Worm (Caenorhabditis elegans) whole organism, L4 larva: ENCODE data around the gene ugt-9.
A peak's percentile ranks its signal among the peaks of the same experiment; 100 is the strongest.

Experiments used
- F10B5.3 ChIP-seq: sonication (generic microtip); optimal IDR thresholded peaks from 2 replicates; lab custom pipeline; 2016; ENCODE audit warnings: mild to moderate bottlenecking, missing genetic modification characterization, missing compliant biosample characterization
- F26F4.8 ChIP-seq: fragments of 200-800 bp; sonication (Bioruptor generic); conservative IDR thresholded peaks from 2 replicates; pipeline ENCODE4 v1.3.6; 2022; ENCODE audit warnings: missing genetic modification characterization, missing compliant biosample characterization
- F37D6.2 ChIP-seq: sonication (generic microtip); optimal IDR thresholded peaks from 2 replicates; lab custom pipeline; 2016; ENCODE audit warnings: mild to moderate bottlenecking, missing genetic modification characterization, missing compliant biosample characterization
- ZK546.5 ChIP-seq, 2 experiments: sonication (generic microtip); optimal IDR thresholded peaks; 2 replicates each; lab custom pipeline; 2017; ENCODE audit warnings: missing biosample characterization in 2 of 2, missing genetic modification characterization in 2 of 2
- aly-2 ChIP-seq: sonication (generic microtip); optimal IDR thresholded peaks from 2 replicates; lab custom pipeline; 2018; ENCODE audit warnings: missing biosample characterization, missing genetic modification characterization
- ama-1 ChIP-seq: fragments of 150-350 bp; optimal IDR thresholded peaks from 2 replicates; lab custom pipeline; 2014; ENCODE audit warnings: inconsistent platforms, mixed read lengths
- arid-1 ChIP-seq: fragments of 200-800 bp; sonication (Bioruptor generic); conservative IDR thresholded peaks from 2 replicates; pipeline ENCODE4 v1.3.6; 2022; ENCODE audit warnings: missing genetic modification reagents, missing genetic modification characterization, missing compliant biosample characterization
- ceh-20 ChIP-seq: fragments of 200-800 bp; sonication (Bioruptor generic); IDR thresholded peaks from 2 replicates; pipeline ENCODE4 v1.3.6; 2022; ENCODE audit warnings: missing genetic modification reagents, missing genetic modification characterization, missing compliant biosample characterization
- ces-1 ChIP-seq: fragments of 150-350 bp; sonication (generic microtip); optimal IDR thresholded peaks from 4 replicates; lab custom pipeline; 2014; ENCODE audit warnings: missing biosample characterization, missing genetic modification reagents, missing genetic modification characterization
- daf-19 ChIP-seq: fragments of 200-800 bp; sonication (Bioruptor generic); conservative IDR thresholded peaks from 2 replicates; pipeline ENCODE4 v1.3.6; 2022; ENCODE audit warnings: missing genetic modification characterization, missing compliant biosample characterization
- dve-1 ChIP-seq: sonication (generic microtip); optimal IDR thresholded peaks from 2 replicates; lab custom pipeline; 2017; ENCODE audit warnings: antibody characterized with exemption, mild to moderate bottlenecking, missing genetic modification characterization, missing compliant biosample characterization; ENCODE audit not compliant: insufficient read depth
- fkh-10 ChIP-seq: fragments of 150-350 bp; optimal IDR thresholded peaks from 2 replicates; lab custom pipeline; 2014; ENCODE audit warnings: missing biosample characterization, missing genetic modification reagents, missing genetic modification characterization
- hif-1 ChIP-seq, 2 experiments: sonication (generic microtip); optimal IDR thresholded peaks; 2 replicates each; lab custom pipeline; 2016 to 2017; ENCODE audit warnings: missing compliant biosample characterization in 2 of 2, missing genetic modification characterization in 2 of 2, missing genetic modification reagents in 2 of 2, missing genotype in 2 of 2, mild to moderate bottlenecking in 1 of 2
- hmg-1.1 ChIP-seq: fragments of 200-800 bp; sonication (Bioruptor generic); IDR thresholded peaks from 2 replicates; pipeline ENCODE4 v1.3.6; 2022; ENCODE audit warnings: missing genetic modification reagents, missing genetic modification characterization, missing compliant biosample characterization
- jun-1 ChIP-seq: fragments of 150-350 bp; optimal IDR thresholded peaks from 2 replicates; lab custom pipeline; 2014; ENCODE audit warnings: missing biosample characterization, missing genetic modification reagents, missing genetic modification characterization
- lin-13 ChIP-seq: fragments of 150-350 bp; optimal IDR thresholded peaks from 2 replicates; lab custom pipeline; 2014; ENCODE audit warnings: missing biosample characterization, missing genetic modification reagents, missing genetic modification characterization
- lin-29 ChIP-seq: fragments of 200-800 bp; sonication (Bioruptor generic); IDR thresholded peaks from 2 replicates; pipeline ENCODE4 v1.3.6; 2022; ENCODE audit warnings: missing genetic modification reagents, missing genetic modification characterization, missing compliant biosample characterization
- lsy-2 ChIP-seq, 2 experiments: fragments of 150-350 bp in 1 of 2; sonication (generic microtip) in 1 of 2; optimal IDR thresholded peaks; 2 replicates each; lab custom pipeline; 2014 to 2017; ENCODE audit warnings: missing biosample characterization in 2 of 2, missing genetic modification characterization in 2 of 2
- nhr-10 ChIP-seq: fragments of 150-350 bp; optimal IDR thresholded peaks from 2 replicates; lab custom pipeline; 2014; ENCODE audit warnings: missing biosample characterization, missing genetic modification characterization
- nhr-102 ChIP-seq: sonication (generic microtip); optimal IDR thresholded peaks from 2 replicates; lab custom pipeline; 2016; ENCODE audit warnings: mild to moderate bottlenecking, missing genetic modification characterization, moderate library complexity, missing compliant biosample characterization
- nhr-48 ChIP-seq: sonication (generic microtip); optimal IDR thresholded peaks from 2 replicates; lab custom pipeline; 2016; ENCODE audit warnings: mild to moderate bottlenecking, missing genetic modification characterization, missing compliant biosample characterization
- nhr-77 ChIP-seq: fragments of 150-350 bp; optimal IDR thresholded peaks from 2 replicates; lab custom pipeline; 2014; ENCODE audit warnings: missing biosample characterization, missing genetic modification characterization
- pqm-1 ChIP-seq: sonication (generic microtip); optimal IDR thresholded peaks from 2 replicates; lab custom pipeline; 2017; ENCODE audit warnings: missing biosample characterization, missing genetic modification characterization
- skn-1 ChIP-seq: fragments of 150-350 bp; optimal IDR thresholded peaks from 2 replicates; lab custom pipeline; 2014; ENCODE audit warnings: missing biosample characterization, missing genetic modification characterization
- snpc-1.2 ChIP-seq: fragments of 200-800 bp; sonication (Bioruptor generic); IDR thresholded peaks from 2 replicates; pipeline ENCODE4 v1.3.6; 2022; ENCODE audit warnings: missing genetic modification reagents, missing genetic modification characterization, missing compliant biosample characterization
- snpc-4 ChIP-seq: fragments of 150-350 bp; optimal IDR thresholded peaks from 2 replicates; lab custom pipeline; 2014; ENCODE audit warnings: missing biosample characterization, missing genetic modification characterization
- spr-3 ChIP-seq: fragments of 200-800 bp; sonication (Bioruptor generic); optimal IDR thresholded peaks from 2 replicates; lab custom pipeline; 2018; ENCODE audit warnings: mild to moderate bottlenecking, missing genetic modification characterization, missing compliant biosample characterization
- tag-97 ChIP-seq: fragments of 200-800 bp; sonication (Bioruptor generic); IDR thresholded peaks from 2 replicates; pipeline ENCODE4 v1.3.6; 2022; ENCODE audit warnings: missing genetic modification characterization, missing compliant biosample characterization
- unc-39 ChIP-seq: sonication (generic microtip); optimal IDR thresholded peaks from 2 replicates; lab custom pipeline; 2017; ENCODE audit warnings: missing biosample characterization, missing genetic modification characterization
- unc-62 ChIP-seq, 3 experiments: fragments of 150-350 bp in 1 of 3; sonication (generic microtip); optimal IDR thresholded peaks in 2 of 3; peaks in 1 of 3; 1 replicate in 1 of 3; 2 replicates in 2 of 3; lab custom pipeline; 2014 to 2017; ENCODE audit warnings: missing biosample characterization in 3 of 3, missing genetic modification characterization in 3 of 3, missing genetic modification reagents in 3 of 3, missing genotype in 1 of 3
- zag-1 ChIP-seq: fragments of 150-350 bp; optimal IDR thresholded peaks from 2 replicates; lab custom pipeline; 2014; ENCODE audit warnings: missing biosample characterization, missing genetic modification characterization
- zfp-3 ChIP-seq: fragments of 200-800 bp; sonication (Bioruptor generic); conservative IDR thresholded peaks from 2 replicates; pipeline ENCODE4 v1.3.6; 2022; ENCODE audit warnings: missing genetic modification reagents, missing genetic modification characterization, missing compliant biosample characterization
- zip-2 ChIP-seq: fragments of 150-350 bp; optimal IDR thresholded peaks from 2 replicates; lab custom pipeline; 2014; ENCODE audit warnings: missing biosample characterization, missing genetic modification characterization

The ugt-9 gene

DNA sequence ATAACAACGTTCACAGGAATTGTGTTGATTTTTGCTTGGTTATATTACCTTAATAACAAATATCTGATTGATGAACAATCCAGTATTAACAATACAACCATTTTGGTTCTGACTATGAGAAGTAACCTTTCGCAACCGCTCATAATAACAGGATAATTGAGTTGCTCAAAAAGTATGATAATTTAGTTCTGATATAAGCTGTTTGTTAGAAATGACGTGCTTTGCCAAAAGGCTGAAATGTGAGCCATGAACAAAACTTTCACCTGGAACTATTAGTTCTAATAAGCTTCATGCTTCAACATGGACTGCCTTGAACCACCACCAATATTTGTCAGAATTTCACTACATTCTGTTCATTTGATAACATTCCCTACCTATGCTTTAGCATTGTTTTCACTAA, 28.8 kb downstream of the ugt-9 start, which contains the start of gene srh-20:
Gene srh-20 (plus strand): TSS at position 301 of the 400 bp plus-strand sequence.
- TF ChIP-seq jun-1 (tag; lab: Kevin White, UChicago) (no peak), nhr-77 (tag; lab: Kevin White, UChicago) (no peak), skn-1 (no peak)
- TF ChIP-seq, all 104 proteins: peak for 0

DNA sequence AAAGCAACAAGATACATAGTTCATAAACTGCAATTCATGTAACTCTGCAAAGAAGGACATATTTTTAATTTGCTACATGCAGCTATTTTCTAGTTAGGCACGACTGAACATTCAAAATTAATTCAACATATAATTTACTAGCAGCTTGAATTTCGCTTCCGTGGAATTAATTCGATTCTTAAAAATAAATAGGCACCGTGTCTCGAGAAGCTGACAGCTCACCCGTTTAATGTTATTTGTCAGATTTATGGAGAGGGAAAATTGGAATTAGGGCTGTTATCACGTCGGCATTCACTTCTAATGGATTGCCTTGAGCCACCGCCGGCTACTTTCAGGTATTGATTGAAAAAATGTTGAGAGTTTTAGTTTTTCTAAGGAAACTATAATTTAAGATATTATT, 30.5 kb downstream of the ugt-9 start, which contains the start of gene srh-21:
Gene srh-21 (plus strand): TSS at position 301 of the 400 bp plus-strand sequence.
- peak in 1 of 2 experiments; percentile 65 for TF ChIP-seq unc-62 (GFP tag; optimal IDR thresholded peaks at IDR 0.05 in 1 of 2; lab: Kevin White, UChicago)
- no peak for TF ChIP-seq unc-62 (tag; optimal IDR thresholded peaks at IDR 0.05; lab: Kevin White, UChicago)
- no peak for TF ChIP-seq aly-2 (tag; lab: Kevin White, UChicago)

DNA sequence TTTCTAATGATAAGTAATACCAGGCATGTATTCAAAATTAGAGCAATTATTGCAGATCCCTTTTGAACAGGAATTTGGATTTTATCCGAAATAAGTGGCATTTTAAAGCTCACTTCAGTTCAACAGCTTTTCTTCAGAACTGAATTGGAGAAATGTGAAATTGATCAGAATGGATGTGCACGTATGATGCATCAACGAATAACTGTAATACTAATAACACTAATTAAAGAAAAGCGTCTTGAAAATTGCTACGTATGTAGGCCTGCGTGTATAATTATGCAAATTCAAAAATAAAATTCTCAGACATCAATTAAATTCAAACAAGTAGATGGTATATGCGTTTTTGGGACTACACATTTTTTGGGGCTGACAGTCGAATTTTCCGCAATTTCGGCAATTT, 34.0 kb downstream of the ugt-9 start, which contains the start of gene str-205:
Gene str-205 (minus strand): TSS at position 101 of the 400 bp plus-strand sequence.
- TF ChIP-seq zag-1 (tag; lab: Kevin White, UChicago) (no peak), nhr-77 (tag; lab: Kevin White, UChicago) (no peak), spr-3 (no peak), ZK546.5 (tag; optimal IDR thresholded peaks at IDR 0.05; lab: Kevin White, UChicago) (no peak), lsy-2 (tag; optimal IDR thresholded peaks at IDR 0.05; lab: Kevin White, UChicago) (no peak), lin-29 (no peak), ama-1 (lab: Kevin White, UChicago) (no peak), arid-1 (GFP tag; lab: Robert Waterston, UW) (no peak), nhr-102 (tag; lab: Kevin White, UChicago) (no peak)

DNA sequence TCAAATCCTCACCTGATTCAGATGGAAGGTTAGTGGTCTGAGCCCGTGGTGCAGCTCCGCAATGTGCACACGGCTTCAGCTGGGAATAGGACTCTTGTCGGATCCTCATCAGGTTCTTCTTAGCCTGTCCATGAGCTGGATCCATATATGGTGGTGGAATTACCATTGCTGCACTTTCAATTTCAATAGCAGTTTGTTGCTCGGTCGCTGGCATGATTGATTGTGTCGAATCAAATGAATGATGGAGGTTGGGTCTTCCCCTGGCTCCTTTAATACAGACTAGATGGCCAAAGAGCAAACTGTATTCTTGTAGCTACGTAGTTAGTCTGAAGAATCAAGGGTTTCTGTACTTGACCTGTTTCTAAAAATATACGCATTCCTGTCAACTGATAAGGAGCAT, 37.0 kb downstream of the ugt-9 start, which contains the start of gene C02E7.10:
Gene C02E7.10 (minus strand): TSS at position 232 of the 400 bp plus-strand sequence.
- TF ChIP-seq lin-29: no peak
- TF ChIP-seq unc-62 (GFP tag; optimal IDR thresholded peaks at IDR 0.05 in 1 of 2; lab: Kevin White, UChicago): peak in 1 of 2 experiments; percentile 90
- no peak for TF ChIP-seq unc-62 (tag; optimal IDR thresholded peaks at IDR 0.05; lab: Kevin White, UChicago)

DNA sequence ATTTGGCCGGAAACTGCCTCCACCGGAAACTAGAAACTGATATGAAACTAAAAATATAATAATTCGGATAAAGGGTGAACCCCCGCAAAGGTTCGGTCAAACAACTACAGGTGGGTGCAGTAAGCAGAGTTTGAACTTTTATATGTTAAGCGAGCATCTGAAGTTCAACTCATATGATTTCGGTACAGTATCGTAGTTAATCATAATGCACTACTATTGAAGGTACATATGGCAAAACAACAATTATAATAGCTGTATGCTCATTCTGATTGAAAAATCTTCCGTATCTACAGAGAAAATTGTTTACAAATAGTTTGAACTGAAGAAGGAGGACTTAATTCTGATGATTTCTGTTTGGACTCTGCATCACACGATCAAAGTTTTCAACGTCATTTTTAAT, 37.4 kb downstream of the ugt-9 start:
- TF ChIP-seq unc-62 (GFP tag; optimal IDR thresholded peaks at IDR 0.05 in 1 of 2; lab: Kevin White, UChicago): peak in 1 of 2 experiments; percentile 98
- TF ChIP-seq unc-62 (tag; optimal IDR thresholded peaks at IDR 0.05; lab: Kevin White, UChicago): no peak
- TF ChIP-seq hmg-1.1 (GFP tag; lab: Robert Waterston, UW): no peak
- TF ChIP-seq snpc-4 (tag; lab: Kevin White, UChicago): no peak
- TF ChIP-seq dve-1 (tag; lab: Kevin White, UChicago): no peak

DNA sequence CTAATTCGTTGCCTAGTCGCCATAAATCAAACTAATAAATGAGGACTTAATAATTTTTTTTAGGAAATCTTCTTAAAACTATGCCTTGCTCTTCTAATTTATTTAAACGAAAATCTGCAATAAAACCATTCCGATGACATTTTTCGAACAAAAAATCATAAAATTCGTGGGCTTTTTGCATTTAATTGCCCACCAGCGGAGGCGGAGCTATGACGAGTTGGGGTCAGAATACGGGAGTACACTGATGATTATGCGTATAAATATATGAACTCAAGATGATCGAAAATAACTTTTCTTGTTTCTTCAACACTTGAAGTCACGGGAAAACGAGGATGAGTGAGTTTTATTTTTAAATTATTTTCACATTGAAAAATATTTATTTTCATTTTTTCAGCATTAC, 38.6 kb downstream of the ugt-9 start, which contains the start of gene catp-2:
Gene catp-2 (plus strand): TSS at position 301 of the 400 bp plus-strand sequence.
- TF ChIP-seq daf-19 (no peak), pqm-1 (tag; lab: Kevin White, UChicago) (no peak), unc-39 (tag; lab: Kevin White, UChicago) (no peak), unc-62 (GFP tag; optimal IDR thresholded peaks at IDR 0.05 in 1 of 2; lab: Kevin White, UChicago) (no peak), unc-62 (tag; optimal IDR thresholded peaks at IDR 0.05; lab: Kevin White, UChicago) (no peak), zfp-3 (no peak), F26F4.8 (GFP tag; lab: Robert Waterston, UW) (no peak), nhr-48 (tag; lab: Kevin White, UChicago) (no peak), zip-2 (tag; lab: Kevin White, UChicago) (no peak), zag-1 (tag; lab: Kevin White, UChicago) (no peak), snpc-1.2 (GFP tag; lab: Robert Waterston, UW) (no peak), hif-1 (tag; optimal IDR thresholded peaks at IDR 0.05; lab: Kevin White, UChicago) (no peak), tag-97 (no peak), fkh-10 (GFP tag; lab: Kevin White, UChicago) (no peak), F37D6.2 (no peak), hmg-1.1 (GFP tag; lab: Robert Waterston, UW) (no peak), ces-1 (no peak), nhr-10 (tag; lab: Kevin White, UChicago) (no peak), F10B5.3 (tag; lab: Kevin White, UChicago) (no peak), ceh-20 (GFP tag; lab: Robert Waterston, UW) (no peak), lin-13 (GFP tag; lab: Kevin White, UChicago) (no peak)
